Fruit fly (Drosophila melanogaster): ENCODE data around the gene CG11585.

dm6 chrX:14191918-14192317 lies 2.6 kb downstream of the CG11585 start, which contains the start of gene CG13403:
- no peak for TF ChIP-seq fd96Ca (GFP tag; IDR thresholded peaks at IDR 0.05)
- no peak for TF ChIP-seq Pif1B (GFP tag; optimal IDR thresholded peaks at IDR 0.05)
- no peak for TF ChIP-seq CG17806 (tag; optimal IDR thresholded peaks at IDR 0.05)
- TF ChIP-seq CG9948 (tag; optimal IDR thresholded peaks at IDR 0.05) = no peak
- no peak for TF ChIP-seq D1 (tag; optimal IDR thresholded peaks at IDR 0.05)
- no peak for TF ChIP-seq EcR (GFP tag; optimal IDR thresholded peaks at IDR 0.05)
- no peak for TF ChIP-seq gl (tag; optimal IDR thresholded peaks at IDR 0.05)
